Worm (Caenorhabditis elegans) whole organism, L4 larva: Measurements from ENCODE around the gene saps-1.

Experiments used
- F10B5.3 ChIP-seq: sonication (generic microtip); optimal IDR thresholded peaks from 2 replicates; lab custom pipeline; 2016; ENCODE audit warnings: mild to moderate bottlenecking, missing genetic modification characterization, missing compliant biosample characterization
- R02D3.7 ChIP-seq: fragments of 150-350 bp; sonication (generic microtip); optimal IDR thresholded peaks from 3 replicates; lab custom pipeline; 2014; ENCODE audit warnings: missing biosample characterization, missing genetic modification characterization
- Y5F2A.4 ChIP-seq: fragments of 200-800 bp; sonication (Bioruptor generic); optimal IDR thresholded peaks from 2 replicates; lab custom pipeline; 2018; ENCODE audit warnings: mild to moderate bottlenecking, missing genetic modification characterization, missing compliant biosample characterization
- Y75B8A.6 ChIP-seq: fragments of 200-800 bp; sonication (Bioruptor generic); IDR thresholded peaks from 2 replicates; pipeline ENCODE4 v1.3.6; 2022; ENCODE audit warnings: missing genetic modification reagents, missing genetic modification characterization, missing compliant biosample characterization
- ZK337.2 ChIP-seq: fragments of 200-800 bp; sonication (Bioruptor generic); IDR thresholded peaks from 2 replicates; pipeline ENCODE4 v1.3.6; 2022; ENCODE audit warnings: missing genetic modification reagents, missing genetic modification characterization, missing compliant biosample characterization
- ZK546.5 ChIP-seq, 2 experiments: sonication (generic microtip); optimal IDR thresholded peaks; 2 replicates each; lab custom pipeline; 2017; ENCODE audit warnings: missing biosample characterization in 2 of 2, missing genetic modification characterization in 2 of 2
- aha-1 ChIP-seq: fragments of 150-350 bp; peaks from one replicate; lab custom pipeline; 2014; ENCODE audit warnings: missing biosample characterization, missing genetic modification characterization
- attf-4 ChIP-seq: sonication (generic microtip); optimal IDR thresholded peaks from 3 replicates; lab custom pipeline; 2017; ENCODE audit warnings: missing biosample characterization, missing genetic modification characterization
- ceh-20 ChIP-seq: fragments of 200-800 bp; sonication (Bioruptor generic); IDR thresholded peaks from 2 replicates; pipeline ENCODE4 v1.3.6; 2022; ENCODE audit warnings: missing genetic modification reagents, missing genetic modification characterization, missing compliant biosample characterization
- ceh-28 ChIP-seq: fragments of 150-350 bp; optimal IDR thresholded peaks from 2 replicates; lab custom pipeline; 2014; ENCODE audit warnings: missing biosample characterization, missing genetic modification reagents, missing genetic modification characterization
- ceh-62 ChIP-seq: sonication (generic microtip); optimal IDR thresholded peaks from 2 replicates; lab custom pipeline; 2017; ENCODE audit warnings: missing biosample characterization, missing genetic modification characterization
- ctbp-1 ChIP-seq: fragments of 200-800 bp; sonication (Bioruptor generic); IDR thresholded peaks from 2 replicates; pipeline ENCODE4 v1.3.6; 2022; ENCODE audit warnings: missing genetic modification reagents, missing genetic modification characterization, missing compliant biosample characterization
- daf-12 ChIP-seq: fragments of 150-350 bp; optimal IDR thresholded peaks from 2 replicates; lab custom pipeline; 2014; ENCODE audit warnings: missing biosample characterization, missing genetic modification reagents, missing genetic modification characterization
- daf-16 ChIP-seq, 3 experiments: sonication (generic microtip); optimal IDR thresholded peaks; 2 replicates each; lab custom pipeline; 2016 to 2017; ENCODE audit warnings: missing genetic modification characterization in 3 of 3, missing genetic modification reagents in 3 of 3, mild to moderate bottlenecking in 2 of 3, missing compliant biosample characterization in 2 of 3, missing biosample characterization in 1 of 3, moderate library complexity in 1 of 3
- duxl-1 ChIP-seq: sonication (generic microtip); optimal IDR thresholded peaks from 2 replicates; lab custom pipeline; 2016; ENCODE audit warnings: mild to moderate bottlenecking, missing genetic modification characterization, moderate library complexity, missing compliant biosample characterization; ENCODE audit not compliant: poor library complexity
- dve-1 ChIP-seq: sonication (generic microtip); optimal IDR thresholded peaks from 2 replicates; lab custom pipeline; 2017; ENCODE audit warnings: antibody characterized with exemption, mild to moderate bottlenecking, missing genetic modification characterization, missing compliant biosample characterization; ENCODE audit not compliant: insufficient read depth
- egl-27 ChIP-seq: sonication (generic microtip); optimal IDR thresholded peaks from 3 replicates; lab custom pipeline; 2017; ENCODE audit warnings: missing biosample characterization, missing genetic modification reagents, missing genetic modification characterization
- fkh-10 ChIP-seq: fragments of 150-350 bp; optimal IDR thresholded peaks from 2 replicates; lab custom pipeline; 2014; ENCODE audit warnings: missing biosample characterization, missing genetic modification reagents, missing genetic modification characterization
- fos-1 ChIP-seq: fragments of 150-350 bp; optimal IDR thresholded peaks from 2 replicates; lab custom pipeline; 2014; ENCODE audit warnings: missing biosample characterization, missing genetic modification characterization
- hif-1 ChIP-seq, 2 experiments: sonication (generic microtip); optimal IDR thresholded peaks; 2 replicates each; lab custom pipeline; 2016 to 2017; ENCODE audit warnings: missing compliant biosample characterization in 2 of 2, missing genetic modification characterization in 2 of 2, missing genetic modification reagents in 2 of 2, missing genotype in 2 of 2, mild to moderate bottlenecking in 1 of 2
- hlh-30 ChIP-seq: sonication (generic microtip); optimal IDR thresholded peaks from 2 replicates; lab custom pipeline; 2017; ENCODE audit warnings: antibody characterized with exemption, mild to moderate bottlenecking, missing genetic modification characterization, missing compliant biosample characterization; ENCODE audit not compliant: insufficient read depth
- jun-1 ChIP-seq: fragments of 150-350 bp; optimal IDR thresholded peaks from 2 replicates; lab custom pipeline; 2014; ENCODE audit warnings: missing biosample characterization, missing genetic modification reagents, missing genetic modification characterization
- lim-7 ChIP-seq: fragments of 200-800 bp; sonication (Bioruptor generic); IDR thresholded peaks from 2 replicates; pipeline ENCODE4 v1.3.6; 2022; ENCODE audit warnings: missing genetic modification characterization, missing compliant biosample characterization
- lin-1 ChIP-seq: fragments of 200-800 bp; sonication (Bioruptor generic); IDR thresholded peaks from 2 replicates; pipeline ENCODE4 v1.3.6; 2022; ENCODE audit warnings: missing genetic modification reagents, missing genetic modification characterization, missing compliant biosample characterization
- lin-13 ChIP-seq: fragments of 150-350 bp; optimal IDR thresholded peaks from 2 replicates; lab custom pipeline; 2014; ENCODE audit warnings: missing biosample characterization, missing genetic modification reagents, missing genetic modification characterization
- lin-29 ChIP-seq: fragments of 200-800 bp; sonication (Bioruptor generic); IDR thresholded peaks from 2 replicates; pipeline ENCODE4 v1.3.6; 2022; ENCODE audit warnings: missing genetic modification reagents, missing genetic modification characterization, missing compliant biosample characterization
- lir-3 ChIP-seq: sonication (generic microtip); optimal IDR thresholded peaks from 2 replicates; lab custom pipeline; 2016; ENCODE audit warnings: mild to moderate bottlenecking, missing genetic modification characterization, missing compliant biosample characterization
- lsy-2 ChIP-seq, 2 experiments: fragments of 150-350 bp in 1 of 2; sonication (generic microtip) in 1 of 2; optimal IDR thresholded peaks; 2 replicates each; lab custom pipeline; 2014 to 2017; ENCODE audit warnings: missing biosample characterization in 2 of 2, missing genetic modification characterization in 2 of 2
- madf-5 ChIP-seq, 2 experiments: fragments of 200-800 bp; sonication (Bioruptor generic); IDR thresholded peaks; 2 replicates each; pipeline ENCODE4 v1.3.6; 2022; ENCODE audit warnings: missing compliant biosample characterization in 2 of 2, missing genetic modification characterization in 2 of 2
- mes-2 ChIP-seq: sonication (generic microtip); optimal IDR thresholded peaks from 2 replicates; lab custom pipeline; 2016; ENCODE audit warnings: missing genotype, mild to moderate bottlenecking, missing genetic modification characterization, missing compliant biosample characterization; ENCODE audit not compliant: poor library complexity, severe bottlenecking
- nhr-25 ChIP-seq: sonication (generic microtip); optimal IDR thresholded peaks from 2 replicates; lab custom pipeline; 2017; ENCODE audit warnings: missing genetic modification characterization, mild to moderate bottlenecking, missing compliant biosample characterization, antibody characterized with exemption, moderate library complexity, borderline replicate concordance; ENCODE audit not compliant: insufficient read depth
- nhr-42 ChIP-seq: fragments of 200-800 bp; sonication (Bioruptor generic); IDR thresholded peaks from 2 replicates; pipeline ENCODE4 v1.3.6; 2022; ENCODE audit warnings: missing genetic modification characterization, missing compliant biosample characterization
- nhr-48 ChIP-seq: sonication (generic microtip); optimal IDR thresholded peaks from 2 replicates; lab custom pipeline; 2016; ENCODE audit warnings: mild to moderate bottlenecking, missing genetic modification characterization, missing compliant biosample characterization
- nhr-6 ChIP-seq: fragments of 150-350 bp; optimal IDR thresholded peaks from 2 replicates; lab custom pipeline; 2014; ENCODE audit warnings: missing biosample characterization, missing genetic modification characterization
- pha-4 ChIP-seq, 2 experiments: fragments of 150-350 bp in 1 of 2; fragments of 200-800 bp in 1 of 2; sonication (Bioruptor generic) in 1 of 2; IDR thresholded peaks in 1 of 2; optimal IDR thresholded peaks in 1 of 2; 2 replicates each; pipeline versions ENCODE4 v1.3.6 to Lab custom; 2014 to 2022; ENCODE audit warnings: missing genetic modification characterization in 2 of 2, missing genetic modification reagents in 2 of 2, missing biosample characterization in 1 of 2, missing compliant biosample characterization in 1 of 2
- php-3 ChIP-seq: fragments of 200-800 bp; sonication (Bioruptor generic); IDR thresholded peaks from 2 replicates; pipeline ENCODE4 v1.3.6; 2022; ENCODE audit warnings: missing genetic modification reagents, missing genetic modification characterization, missing compliant biosample characterization
- pqm-1 ChIP-seq: sonication (generic microtip); optimal IDR thresholded peaks from 2 replicates; lab custom pipeline; 2017; ENCODE audit warnings: missing biosample characterization, missing genetic modification characterization
- rbr-2 ChIP-seq: sonication (generic microtip); optimal IDR thresholded peaks from 2 replicates; lab custom pipeline; 2016; ENCODE audit warnings: missing genotype, missing genetic modification characterization, missing compliant biosample characterization
- saeg-2 ChIP-seq: fragments of 200-800 bp; sonication (Bioruptor generic); IDR thresholded peaks from 2 replicates; pipeline ENCODE4 v1.3.6; 2022; ENCODE audit warnings: missing genetic modification reagents, missing genetic modification characterization, missing compliant biosample characterization
- spr-1 ChIP-seq: sonication (generic microtip); optimal IDR thresholded peaks from 2 replicates; lab custom pipeline; 2016; ENCODE audit warnings: mild to moderate bottlenecking, missing genetic modification characterization, missing compliant biosample characterization
- tag-97 ChIP-seq: fragments of 200-800 bp; sonication (Bioruptor generic); IDR thresholded peaks from 2 replicates; pipeline ENCODE4 v1.3.6; 2022; ENCODE audit warnings: missing genetic modification characterization, missing compliant biosample characterization
- unc-130 ChIP-seq: sonication (generic microtip); optimal IDR thresholded peaks from 2 replicates; lab custom pipeline; 2016; ENCODE audit warnings: missing genetic modification reagents, missing genetic modification characterization, missing compliant biosample characterization
- unc-39 ChIP-seq: sonication (generic microtip); optimal IDR thresholded peaks from 2 replicates; lab custom pipeline; 2017; ENCODE audit warnings: missing biosample characterization, missing genetic modification characterization
- unc-62 ChIP-seq, 3 experiments: fragments of 150-350 bp in 1 of 3; sonication (generic microtip); optimal IDR thresholded peaks in 2 of 3; peaks in 1 of 3; 1 replicate in 1 of 3; 2 replicates in 2 of 3; lab custom pipeline; 2014 to 2017; ENCODE audit warnings: missing biosample characterization in 3 of 3, missing genetic modification characterization in 3 of 3, missing genetic modification reagents in 3 of 3, missing genotype in 1 of 3
- vab-7 ChIP-seq: fragments of 200-800 bp; sonication (Bioruptor generic); IDR thresholded peaks from 2 replicates; pipeline ENCODE4 v1.3.6; 2022; ENCODE audit warnings: missing genetic modification reagents, missing genetic modification characterization, missing compliant biosample characterization
- zfp-2 ChIP-seq: sonication (generic microtip); optimal IDR thresholded peaks from 2 replicates; lab custom pipeline; 2016; ENCODE audit warnings: mild to moderate bottlenecking, missing genetic modification characterization, missing compliant biosample characterization
- zfp-3 ChIP-seq: fragments of 200-800 bp; sonication (Bioruptor generic); conservative IDR thresholded peaks from 2 replicates; pipeline ENCODE4 v1.3.6; 2022; ENCODE audit warnings: missing genetic modification reagents, missing genetic modification characterization, missing compliant biosample characterization

saps-1 gene

DNA sequence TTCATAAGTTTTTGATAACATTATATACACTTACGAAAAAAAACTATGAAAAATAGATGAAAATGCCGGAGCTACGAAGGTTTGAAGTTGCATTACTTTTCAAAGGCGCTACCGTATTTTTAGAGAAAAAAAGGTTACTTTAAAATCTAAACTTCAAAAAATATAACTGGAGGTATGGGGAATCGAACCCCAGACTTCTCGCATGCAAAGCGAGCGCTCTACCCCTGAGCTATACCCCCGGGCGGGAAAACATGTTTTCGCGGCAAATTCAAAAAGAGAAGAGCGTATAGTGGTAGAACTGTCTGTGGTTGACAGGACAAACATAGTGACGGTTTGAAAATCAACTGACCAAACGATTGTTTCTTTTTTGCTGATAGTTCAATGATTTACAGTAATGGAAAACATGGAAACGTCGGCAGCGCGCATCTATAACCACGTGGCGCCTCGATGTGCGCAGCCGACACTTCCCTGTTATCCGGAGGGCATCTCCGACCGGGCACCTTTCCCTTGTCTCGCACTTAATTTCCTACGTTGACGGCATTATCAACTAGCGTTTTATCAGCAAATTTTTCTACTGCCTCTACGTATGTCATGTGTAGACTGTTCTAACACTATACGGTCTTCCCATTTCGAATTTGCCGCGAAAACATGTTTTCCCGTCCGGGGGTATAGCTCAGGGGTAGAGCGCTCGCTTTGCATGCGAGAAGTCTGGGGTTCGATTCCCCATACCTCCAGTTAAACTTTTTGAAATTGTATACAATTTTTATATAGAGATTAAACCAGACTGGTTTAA is 36.6 kb downstream of the saps-1 start:
- TF ChIP-seq dve-1 (tag; lab: Kevin White, UChicago) = no peak
- no peak for TF ChIP-seq daf-16 (GFP tag; optimal IDR thresholded peaks at IDR 0.05; lab: Kevin White, UChicago)
- peak; percentile 41 for TF ChIP-seq daf-16 (tag; optimal IDR thresholded peaks at IDR 0.05; lab: Kevin White, UChicago)
- no peak for TF ChIP-seq daf-12 (tag; lab: Kevin White, UChicago)
- TF ChIP-seq pqm-1 (tag; lab: Kevin White, UChicago) = no peak
- no peak for TF ChIP-seq egl-27 (tag; lab: Kevin White, UChicago)
- TF ChIP-seq ceh-28 (tag; lab: Kevin White, UChicago) = no peak
- TF ChIP-seq Y5F2A.4 (GFP tag; lab: Kevin White, UChicago) = no peak
- no peak for TF ChIP-seq lin-29 (GFP tag; lab: Robert Waterston, UW)
- no peak for TF ChIP-seq nhr-6 (tag; lab: Kevin White, UChicago)
- no peak for TF ChIP-seq ceh-62
- TF ChIP-seq lin-13 (GFP tag; lab: Kevin White, UChicago) = no peak
- peak; percentile 65; the same call in 1 of the 2 replicates for TF ChIP-seq pha-4 (GFP tag; IDR thresholded peaks at IDR 0.05; lab: Robert Waterston, UW)
- no peak for TF ChIP-seq pha-4 (tag; optimal IDR thresholded peaks at IDR 0.05; lab: Kevin White, UChicago)
- TF ChIP-seq nhr-48 (tag; lab: Kevin White, UChicago) = no peak
- no peak for TF ChIP-seq ZK337.2
- TF ChIP-seq vab-7 (GFP tag; lab: Robert Waterston, UW) = peak; percentile 64
- peak; percentile 39; the same call in 1 of the 2 replicates for TF ChIP-seq saeg-2
- no peak for TF ChIP-seq spr-1
- TF ChIP-seq F10B5.3 (tag; lab: Kevin White, UChicago) = no peak
- no peak for TF ChIP-seq ZK546.5 (tag; optimal IDR thresholded peaks at IDR 0.05; lab: Kevin White, UChicago)
- no peak for TF ChIP-seq lin-1 (GFP tag; lab: Robert Waterston, UW)
- no peak for TF ChIP-seq zfp-3 (GFP tag; lab: Robert Waterston, UW)
- no peak for TF ChIP-seq duxl-1 (tag; lab: Kevin White, UChicago)
- no peak for TF ChIP-seq lsy-2 (tag; optimal IDR thresholded peaks at IDR 0.05; lab: Kevin White, UChicago)
- TF ChIP-seq unc-62 (GFP tag; optimal IDR thresholded peaks at IDR 0.05 in 1 of 2; lab: Kevin White, UChicago) = peak in 1 of 2 experiments; percentile 90
- no peak for TF ChIP-seq unc-62 (tag; optimal IDR thresholded peaks at IDR 0.05; lab: Kevin White, UChicago)
- TF ChIP-seq hlh-30 (tag; lab: Kevin White, UChicago) = peak; percentile 28
- TF ChIP-seq lir-3 (tag; lab: Kevin White, UChicago) = no peak
- TF ChIP-seq madf-5 (GFP tag; IDR thresholded peaks at IDR 0.05; lab: Robert Waterston, UW) = no peak
- no peak for TF ChIP-seq fkh-10 (GFP tag; lab: Kevin White, UChicago)
- no peak for TF ChIP-seq ctbp-1
- no peak for TF ChIP-seq Y75B8A.6 (GFP tag; lab: Robert Waterston, UW)
- no peak for TF ChIP-seq hif-1 (tag; optimal IDR thresholded peaks at IDR 0.05; lab: Kevin White, UChicago)
- TF ChIP-seq jun-1 = no peak
- no peak for TF ChIP-seq nhr-25
- peak; percentile 7 for TF ChIP-seq rbr-2 (tag; lab: Kevin White, UChicago)
- TF ChIP-seq aha-1 = no peak
- TF ChIP-seq php-3 (GFP tag; lab: Robert Waterston, UW) = peak; percentile 31; the same call in 1 of the 2 replicates
- TF ChIP-seq ceh-20 (GFP tag; lab: Robert Waterston, UW) = no peak
- 0 out of 2 replicates have a peak, but pooled peaks have one; percentile 34 for TF ChIP-seq nhr-42
- no peak for TF ChIP-seq unc-130 (GFP tag; lab: Kevin White, UChicago)
- peak; percentile 15 for TF ChIP-seq mes-2
- TF ChIP-seq tag-97 (GFP tag; lab: Robert Waterston, UW) = no peak
- TF ChIP-seq fos-1 (tag; lab: Kevin White, UChicago) = no peak
- TF ChIP-seq lim-7 (GFP tag; lab: Robert Waterston, UW) = peak; percentile 80
- TF ChIP-seq attf-4 = no peak
- TF ChIP-seq zfp-2 (tag; lab: Kevin White, UChicago) = no peak
- TF ChIP-seq unc-39 (tag; lab: Kevin White, UChicago) = no peak
- TF ChIP-seq R02D3.7 (tag; lab: Kevin White, UChicago) = no peak
